Worm (Caenorhabditis elegans) whole organism, mixed stage, embryonic: ENCODE measurements around the gene rbf-1.
A peak's percentile ranks its signal among the peaks of the same experiment; 100 is the strongest.

ENCODE experiments used
- bed-3 ChIP-seq: fragments of 200-800 bp; sonication (Bioruptor generic); optimal IDR thresholded peaks from 3 replicates; lab custom pipeline; 2018; ENCODE audit warnings: mild to moderate bottlenecking, missing genetic modification characterization, moderate library complexity, missing compliant biosample characterization
- blmp-1 ChIP-seq: fragments of 150-350 bp; optimal IDR thresholded peaks from 2 replicates; lab custom pipeline; 2014; ENCODE audit warnings: missing biosample characterization, missing genetic modification characterization
- ceh-39 ChIP-seq: fragments of 150-350 bp; optimal IDR thresholded peaks from 2 replicates; lab custom pipeline; 2014; ENCODE audit warnings: missing biosample characterization, missing genetic modification characterization
- ceh-43 ChIP-seq: fragments of 200-800 bp; sonication (Bioruptor generic); optimal IDR thresholded peaks from 2 replicates; lab custom pipeline; 2018; ENCODE audit warnings: mild to moderate bottlenecking, missing genetic modification characterization, moderate library complexity, missing compliant biosample characterization
- ceh-83 ChIP-seq: fragments of 200-800 bp; sonication (Bioruptor generic); optimal IDR thresholded peaks from 2 replicates; lab custom pipeline; 2018; ENCODE audit warnings: mild to moderate bottlenecking, missing genetic modification characterization, missing compliant biosample characterization
- ces-1 ChIP-seq: fragments of 150-350 bp; optimal IDR thresholded peaks from 2 replicates; lab custom pipeline; 2014; ENCODE audit warnings: missing biosample characterization, missing genetic modification reagents, missing genetic modification characterization
- drap-1 ChIP-seq: fragments of 200-800 bp; sonication (Bioruptor generic); optimal IDR thresholded peaks from 3 replicates; lab custom pipeline; 2018; ENCODE audit warnings: mild to moderate bottlenecking, missing genetic modification characterization, missing compliant biosample characterization
- elt-1 ChIP-seq: sonication (generic microtip); optimal IDR thresholded peaks from 2 replicates; lab custom pipeline; 2017; ENCODE audit warnings: missing genetic modification characterization, mild to moderate bottlenecking, missing compliant biosample characterization, antibody characterized with exemption, moderate library complexity, borderline replicate concordance; ENCODE audit not compliant: insufficient read depth
- elt-3 ChIP-seq: fragments of 150-350 bp; optimal IDR thresholded peaks from 2 replicates; lab custom pipeline; 2014; ENCODE audit warnings: missing biosample characterization, missing genetic modification characterization
- flh-1 ChIP-seq: fragments of 200-800 bp; sonication (Bioruptor generic); optimal IDR thresholded peaks from 2 replicates; lab custom pipeline; 2018; ENCODE audit warnings: mild to moderate bottlenecking, missing genetic modification characterization, moderate library complexity, missing compliant biosample characterization
- hlh-1 ChIP-seq: fragments of 150-350 bp; optimal IDR thresholded peaks from 2 replicates; lab custom pipeline; 2014; ENCODE audit warnings: missing biosample characterization, missing genetic modification reagents, missing genetic modification characterization
- lin-13 ChIP-seq: fragments of 150-350 bp; optimal IDR thresholded peaks from 2 replicates; lab custom pipeline; 2014; ENCODE audit warnings: missing biosample characterization, missing genetic modification characterization
- lin-32 ChIP-seq: fragments of 200-800 bp; sonication (Bioruptor generic); optimal IDR thresholded peaks from 2 replicates; lab custom pipeline; 2018; ENCODE audit warnings: mild to moderate bottlenecking, missing genetic modification characterization, missing compliant biosample characterization
- lsy-2 ChIP-seq: fragments of 150-350 bp; optimal IDR thresholded peaks from 2 replicates; lab custom pipeline; 2014; ENCODE audit warnings: missing biosample characterization, missing genetic modification characterization
- mab-5 ChIP-seq: fragments of 150-350 bp; optimal IDR thresholded peaks from 2 replicates; lab custom pipeline; 2014; ENCODE audit warnings: missing biosample characterization, missing genetic modification characterization
- mep-1 ChIP-seq: fragments of 150-350 bp; optimal IDR thresholded peaks from 2 replicates; lab custom pipeline; 2017; ENCODE audit warnings: missing biosample characterization, missing genetic modification reagents, missing genetic modification characterization, inconsistent platforms
- mls-2 ChIP-seq: sonication (generic microtip); optimal IDR thresholded peaks from 2 replicates; lab custom pipeline; 2016; ENCODE audit warnings: mild to moderate bottlenecking, missing genetic modification characterization, moderate library complexity, missing compliant biosample characterization
- nhr-2 ChIP-seq: fragments of 150-350 bp; optimal IDR thresholded peaks from 2 replicates; lab custom pipeline; 2014; ENCODE audit warnings: missing biosample characterization, missing genetic modification characterization
- nhr-237 ChIP-seq: fragments of 150-350 bp; optimal IDR thresholded peaks from 2 replicates; lab custom pipeline; 2014; ENCODE audit warnings: missing biosample characterization, missing genetic modification characterization
- nhr-28 ChIP-seq: fragments of 150-350 bp; optimal IDR thresholded peaks from 2 replicates; lab custom pipeline; 2014; ENCODE audit warnings: missing biosample characterization, missing genetic modification characterization
- nhr-76 ChIP-seq: sonication (generic microtip); optimal IDR thresholded peaks from 2 replicates; lab custom pipeline; 2017; ENCODE audit warnings: missing biosample characterization, missing genetic modification characterization
- pha-4 ChIP-seq: fragments of 150-350 bp; optimal IDR thresholded peaks from 2 replicates; lab custom pipeline; 2018; ENCODE audit warnings: missing biosample characterization, missing genetic modification reagents, missing genetic modification characterization
- sem-2 ChIP-seq: fragments of 200-800 bp; sonication (Bioruptor generic); optimal IDR thresholded peaks from 2 replicates; lab custom pipeline; 2018; ENCODE audit warnings: mild to moderate bottlenecking, missing genetic modification characterization, missing compliant biosample characterization
- snpc-4 ChIP-seq: fragments of 150-350 bp; optimal IDR thresholded peaks from 2 replicates; lab custom pipeline; 2014; ENCODE audit warnings: missing biosample characterization, missing genetic modification characterization
- sptf-1 ChIP-seq: sonication (generic microtip); optimal IDR thresholded peaks from 2 replicates; lab custom pipeline; 2017; ENCODE audit warnings: mild to moderate bottlenecking, missing genetic modification characterization, moderate library complexity, missing compliant biosample characterization
- tbx-8 ChIP-seq: fragments of 200-800 bp; sonication (Bioruptor generic); optimal IDR thresholded peaks from 2 replicates; lab custom pipeline; 2018; ENCODE audit warnings: mild to moderate bottlenecking, missing genetic modification characterization, moderate library complexity, missing compliant biosample characterization
- unc-120 ChIP-seq: sonication (generic microtip); optimal IDR thresholded peaks from 2 replicates; lab custom pipeline; 2017; ENCODE audit warnings: missing genetic modification characterization, missing compliant biosample characterization; ENCODE audit not compliant: poor library complexity, severe bottlenecking
- unc-39 ChIP-seq: fragments of 150-350 bp; optimal IDR thresholded peaks from 2 replicates; lab custom pipeline; 2014; ENCODE audit warnings: missing biosample characterization, missing genetic modification characterization
- unc-62 ChIP-seq: fragments of 150-350 bp; optimal IDR thresholded peaks from 2 replicates; lab custom pipeline; 2014; ENCODE audit warnings: missing biosample characterization, missing genetic modification reagents, missing genetic modification characterization
- ztf-11 ChIP-seq: fragments of 150-350 bp; optimal IDR thresholded peaks from 2 replicates; lab custom pipeline; 2014; ENCODE audit warnings: missing biosample characterization, missing genetic modification characterization

Gene rbf-1

DNA sequence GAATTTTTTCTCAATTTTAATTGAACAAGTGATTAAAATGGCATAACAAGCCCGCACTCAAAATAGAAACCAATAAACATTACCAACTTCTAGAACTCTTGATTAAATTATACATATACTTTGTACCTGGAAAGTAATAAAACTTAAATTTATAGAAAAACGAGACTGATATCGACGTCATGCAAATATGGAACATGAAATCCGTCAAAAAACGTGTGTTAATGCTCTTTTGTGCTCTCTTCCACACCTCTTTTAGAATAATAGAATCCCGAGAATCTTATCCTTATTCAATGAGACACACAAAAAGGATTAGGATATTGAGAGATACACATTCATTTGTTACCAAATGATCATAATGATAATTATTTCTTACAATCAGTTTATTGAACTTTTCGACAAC lies 21.6 kb upstream of the rbf-1 start:
- TF ChIP-seq drap-1 (GFP tag; lab: Kevin White, UChicago): no peak
- TF ChIP-seq snpc-4 (tag; lab: Kevin White, UChicago): no peak
- no peak for TF ChIP-seq mep-1 (tag; lab: Kevin White, UChicago)
- no peak for TF ChIP-seq unc-62 (GFP tag; lab: Kevin White, UChicago)
- TF ChIP-seq flh-1 (GFP tag; lab: Kevin White, UChicago): no peak
- TF ChIP-seq nhr-237 (tag; lab: Kevin White, UChicago): no peak
- no peak for TF ChIP-seq elt-3 (tag; lab: Kevin White, UChicago)
- TF ChIP-seq tbx-8: no peak
- TF ChIP-seq pha-4: no peak
- TF ChIP-seq sptf-1 (tag; lab: Kevin White, UChicago): no peak
- no peak for TF ChIP-seq blmp-1 (tag; lab: Kevin White, UChicago)
- TF ChIP-seq nhr-28 (tag; lab: Kevin White, UChicago): no peak
- TF ChIP-seq lsy-2: no peak

DNA sequence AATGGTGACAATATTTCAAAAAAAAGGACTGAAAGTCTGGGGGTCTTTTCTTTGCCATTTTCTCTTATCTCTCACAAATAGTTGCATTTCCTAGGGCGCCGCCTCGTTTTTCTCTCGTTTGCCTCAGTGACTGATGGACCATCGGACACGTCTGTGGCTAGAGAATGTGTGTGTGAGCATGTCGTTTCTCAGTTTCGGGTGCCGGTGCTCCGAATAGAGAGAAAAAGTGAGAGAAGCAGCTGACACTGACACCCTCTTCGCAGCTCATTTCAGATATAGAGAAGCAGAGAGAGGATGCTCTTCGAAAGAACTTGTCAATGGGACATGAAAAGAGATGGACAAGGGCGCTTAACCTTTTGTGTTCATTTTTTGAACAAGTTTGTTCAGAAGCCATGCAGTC lies 19.7 kb upstream of the rbf-1 start:
- TF ChIP-seq unc-62 (GFP tag; lab: Kevin White, UChicago) (peak; percentile 66), elt-3 (tag; lab: Kevin White, UChicago) (no peak), lin-13 (tag; lab: Kevin White, UChicago) (no peak), mep-1 (tag; lab: Kevin White, UChicago) (no peak), unc-39 (tag; lab: Kevin White, UChicago) (no peak), nhr-76 (tag; lab: Kevin White, UChicago) (no peak), hlh-1 (peak; percentile 87), ces-1 (GFP tag; lab: Kevin White, UChicago) (peak; percentile 27), mls-2 (tag; lab: Kevin White, UChicago) (no peak), bed-3 (GFP tag; lab: Kevin White, UChicago) (no peak), mab-5 (no peak), lin-32 (no peak), unc-120 (peak; percentile 73), pha-4 (no peak), nhr-2 (tag; lab: Kevin White, UChicago) (no peak)

DNA sequence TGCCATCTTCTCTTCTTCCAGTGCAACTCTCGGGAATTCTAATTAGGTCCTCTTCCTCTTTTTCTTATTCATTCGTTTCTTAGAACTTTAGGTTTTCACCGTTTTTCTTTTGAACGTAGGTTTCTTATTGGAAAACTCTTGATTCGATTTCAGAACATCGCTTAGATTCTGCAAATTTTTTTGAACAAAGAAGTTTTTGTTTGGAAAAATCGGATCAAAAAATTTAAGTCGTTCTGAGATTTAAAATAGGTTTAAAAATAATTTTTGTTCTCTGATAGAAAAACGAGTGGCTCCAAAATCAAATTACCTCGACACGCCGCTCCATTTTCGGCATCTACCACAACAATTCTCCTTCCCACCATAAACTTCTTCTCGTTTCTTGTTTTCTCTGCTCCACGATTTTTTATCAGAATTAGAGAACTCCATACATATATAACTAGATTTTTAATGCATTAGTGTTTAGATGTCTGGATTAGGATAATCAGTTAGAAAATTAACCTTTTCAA lies 4.8 kb upstream of the rbf-1 start:
- TF ChIP-seq ces-1 (GFP tag; lab: Kevin White, UChicago): peak; percentile 61
- TF ChIP-seq flh-1 (GFP tag; lab: Kevin White, UChicago): no peak

DNA sequence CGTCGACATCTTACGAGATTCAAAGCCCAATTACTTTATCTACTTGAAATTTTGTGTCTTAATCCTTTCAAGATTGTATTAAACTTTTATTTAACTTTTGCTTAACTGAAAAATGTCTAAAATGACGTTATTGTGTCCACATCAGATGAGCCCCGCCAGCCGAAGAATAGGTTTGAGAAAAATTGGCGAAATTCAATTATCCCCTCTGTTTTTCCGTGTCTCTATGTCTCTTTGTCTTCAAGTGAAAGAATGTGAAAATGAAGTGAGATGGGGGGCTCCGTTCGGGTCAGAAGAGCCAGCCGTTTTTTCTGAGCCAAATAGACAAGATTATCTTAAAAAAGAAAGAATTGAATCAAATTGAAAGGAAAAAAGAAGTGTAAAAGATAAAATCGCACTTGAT lies 1.7 kb downstream of the rbf-1 start:
- peak; percentile 55 for TF ChIP-seq ces-1 (GFP tag; lab: Kevin White, UChicago)
- TF ChIP-seq elt-1 (tag; lab: Kevin White, UChicago): no peak

DNA sequence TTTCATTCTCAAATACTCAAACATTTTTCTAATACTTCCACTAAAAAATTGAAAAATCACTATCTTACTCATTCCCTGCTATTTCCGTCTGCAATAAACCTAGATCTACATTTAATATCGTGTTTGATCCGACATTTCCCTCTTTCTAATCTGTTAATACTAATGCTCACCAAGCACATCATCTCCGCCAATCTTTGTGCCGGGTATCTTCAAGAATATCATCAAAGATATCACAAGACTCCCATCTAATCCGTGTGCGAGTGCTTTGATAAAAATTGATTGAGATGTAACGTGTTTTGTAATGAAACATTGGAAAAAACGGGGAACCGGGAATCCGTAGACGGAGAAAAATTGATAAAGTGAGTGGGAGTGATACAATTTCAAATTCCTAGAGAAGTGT lies 3.8 kb downstream of the rbf-1 start:
- TF ChIP-seq elt-1 (tag; lab: Kevin White, UChicago) (no peak), ceh-43 (GFP tag; lab: Kevin White, UChicago) (no peak), drap-1 (GFP tag; lab: Kevin White, UChicago) (no peak), unc-62 (GFP tag; lab: Kevin White, UChicago) (no peak), lin-32 (no peak), elt-3 (tag; lab: Kevin White, UChicago) (no peak), mab-5 (no peak), nhr-237 (tag; lab: Kevin White, UChicago) (no peak), ceh-83 (GFP tag; lab: Kevin White, UChicago) (no peak), unc-39 (tag; lab: Kevin White, UChicago) (no peak), ztf-11 (tag; lab: Kevin White, UChicago) (no peak), pha-4 (no peak), ceh-39 (tag; lab: Kevin White, UChicago) (no peak), sem-2 (no peak), blmp-1 (tag; lab: Kevin White, UChicago) (no peak)

DNA sequence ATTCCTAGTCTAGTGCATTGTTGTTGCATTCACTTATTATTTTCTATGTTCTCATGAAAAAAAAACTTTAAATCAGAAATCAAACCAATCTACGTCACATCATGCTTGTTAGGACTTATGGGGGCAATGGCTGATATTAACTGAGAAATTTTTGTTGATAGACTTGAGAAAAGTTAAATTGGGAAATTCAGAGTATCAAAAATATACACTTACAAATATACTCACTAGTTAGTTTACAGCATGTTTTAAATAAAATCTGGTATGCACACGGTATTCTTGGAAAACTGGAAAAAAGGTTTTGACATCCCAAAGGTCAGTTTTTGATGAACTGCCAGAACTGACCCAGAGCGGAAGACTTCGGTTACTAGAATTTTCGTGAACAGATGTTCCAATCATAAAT lies 5.4 kb downstream of the rbf-1 start:
- no peak for TF ChIP-seq mls-2 (tag; lab: Kevin White, UChicago)
- TF ChIP-seq unc-39 (tag; lab: Kevin White, UChicago): no peak
- no peak for TF ChIP-seq drap-1 (GFP tag; lab: Kevin White, UChicago)
- no peak for TF ChIP-seq elt-1 (tag; lab: Kevin White, UChicago)
- TF ChIP-seq unc-62 (GFP tag; lab: Kevin White, UChicago): no peak
- no peak for TF ChIP-seq nhr-2 (tag; lab: Kevin White, UChicago)
- TF ChIP-seq lsy-2: no peak
- no peak for TF ChIP-seq lin-32
- no peak for TF ChIP-seq mep-1 (tag; lab: Kevin White, UChicago)
